Fruit fly (Drosophila melanogaster): ENCODE data around the gene CG8620.

dm6 chr3L:7191218-7191617 is 33.3 kb downstream of the CG8620 start:
- no peak for TF ChIP-seq CTCF (optimal IDR thresholded peaks at IDR 0.05)
- TF ChIP-seq CG8478 (optimal IDR thresholded peaks at IDR 0.05), result no peak
